Worm (Caenorhabditis elegans): Measurements from ENCODE around the gene pcyt-1.

- no peak for TF ChIP-seq lir-3 (tag; optimal IDR thresholded peaks at IDR 0.05; ENCODE audit: poor library complexity)
- no peak for TF ChIP-seq elt-2 (tag; optimal IDR thresholded peaks at IDR 0.05)
- no peak for TF ChIP-seq Y116A8C.19 (tag; optimal IDR thresholded peaks at IDR 0.05; ENCODE audit: borderline replicate concordance)
- TF ChIP-seq nhr-28 (tag; optimal IDR thresholded peaks at IDR 0.05), result no peak
Measured at ce11 chrX:7553331-7553730, 18.8 kb upstream of the pcyt-1 start.

Data from whole organism, L1 larva.